Fruit fly (Drosophila melanogaster) whole organism, wandering third instar larva: ENCODE data around the gene CG4218.

ENCODE experiments used
- CG32264 ChIP-seq: fragments of 200-800 bp; sonication (Bioruptor generic); optimal IDR thresholded peaks from 2 replicates; lab custom pipeline; 2016; ENCODE audit warnings: missing biosample characterization, missing genetic modification characterization
- CrebA ChIP-seq: fragments of 200-800 bp; sonication (Bioruptor generic); optimal IDR thresholded peaks from 2 replicates; lab custom pipeline; 2016; ENCODE audit warnings: missing biosample characterization, mild to moderate bottlenecking, missing genetic modification characterization, borderline replicate concordance
- Dif ChIP-seq: fragments of 200-275, 200-300 bp; sonication (Bioruptor generic); optimal IDR thresholded peaks from 2 replicates; lab custom pipeline; 2018; ENCODE audit warnings: missing biosample characterization, missing genetic modification characterization; ENCODE audit not compliant: partially characterized antibody
- GATAd ChIP-seq: sonication (Bioruptor generic); optimal IDR thresholded peaks from 2 replicates; lab custom pipeline; 2016; ENCODE audit warnings: missing biosample characterization, missing genetic modification characterization
- HLH106 ChIP-seq: fragments of 200-800 bp; optimal IDR thresholded peaks from 3 replicates; lab custom pipeline; 2019; ENCODE audit warnings: missing biosample characterization, mild to moderate bottlenecking, missing genetic modification characterization, moderate library complexity
- Hnf4 ChIP-seq: fragments of 200-800 bp; sonication (Bioruptor generic); optimal IDR thresholded peaks from 2 replicates; lab custom pipeline; 2016; ENCODE audit warnings: missing biosample characterization, mild to moderate bottlenecking, missing genetic modification characterization
- Hr78 ChIP-seq: fragments of >200 bp; optimal IDR thresholded peaks from 2 replicates; lab custom pipeline; 2017; ENCODE audit warnings: missing biosample characterization, missing genetic modification characterization
- Hr83 ChIP-seq: fragments of 200-300 bp; sonication (Bioruptor generic); optimal IDR thresholded peaks from 2 replicates; lab custom pipeline; 2016; ENCODE audit warnings: missing biosample characterization, mild to moderate bottlenecking, missing genetic modification characterization, moderate library complexity; ENCODE audit not compliant: poor library complexity, severe bottlenecking
- Jra ChIP-seq: sonication (Bioruptor generic); optimal IDR thresholded peaks from 2 replicates; lab custom pipeline; 2016; ENCODE audit warnings: missing biosample characterization, missing genetic modification characterization
- Myc ChIP-seq: fragments of >200 bp; optimal IDR thresholded peaks from 2 replicates; lab custom pipeline; 2017
- OdsH ChIP-seq: fragments of 200-800 bp; sonication (Bioruptor generic); optimal IDR thresholded peaks from 2 replicates; lab custom pipeline; 2016; ENCODE audit warnings: missing biosample characterization, mild to moderate bottlenecking, missing genetic modification characterization
- Sp1 ChIP-seq: fragments of 200-800 bp; sonication (Bioruptor generic); optimal IDR thresholded peaks from 3 replicates; lab custom pipeline; 2019; ENCODE audit warnings: missing biosample characterization, mild to moderate bottlenecking, missing genetic modification characterization, moderate library complexity
- Vsx2 ChIP-seq: fragments of 200-300, 225-300 bp; sonication (Bioruptor generic); optimal IDR thresholded peaks from 2 replicates; lab custom pipeline; 2018; ENCODE audit warnings: missing biosample characterization, missing genetic modification characterization; ENCODE audit not compliant: partially characterized antibody
- br ChIP-seq: fragments of 200-800 bp; sonication (Bioruptor generic); optimal IDR thresholded peaks from 2 replicates; lab custom pipeline; 2016; ENCODE audit warnings: missing biosample characterization, missing genetic modification characterization
- dl ChIP-seq, 2 experiments: fragments of 175-275, 200-275 bp in 1 of 2; fragments of 200-275 bp in 1 of 2; sonication (Bioruptor generic); optimal IDR thresholded peaks; lab custom pipeline; 2018; ENCODE audit warnings: mild to moderate bottlenecking in 2 of 2, missing biosample characterization in 2 of 2, missing genetic modification characterization in 2 of 2, moderate library complexity in 2 of 2; ENCODE audit not compliant: partially characterized antibody in 2 of 2, insufficient read depth in 1 of 2
- dmrt93B ChIP-seq: fragments of 200-800 bp; sonication (Bioruptor generic); optimal IDR thresholded peaks from 2 replicates; lab custom pipeline; 2018; ENCODE audit warnings: missing biosample characterization, mild to moderate bottlenecking, missing genetic modification characterization
- dsf ChIP-seq: sonication (Bioruptor generic); optimal IDR thresholded peaks from 2 replicates; lab custom pipeline; 2016; ENCODE audit warnings: missing biosample characterization, missing genetic modification characterization, borderline replicate concordance
- ey ChIP-seq: fragments of 200-800 bp; sonication (Bioruptor generic); optimal IDR thresholded peaks from 2 replicates; lab custom pipeline; 2016; ENCODE audit warnings: missing biosample characterization, missing genetic modification characterization
- foxo ChIP-seq, 2 experiments: fragments of 200-800 bp; sonication (Bioruptor generic); optimal IDR thresholded peaks; 2 replicates in 1 of 2; 3 replicates in 1 of 2; lab custom pipeline; 2016 to 2017; ENCODE audit warnings: missing biosample characterization in 2 of 2, missing genetic modification characterization in 2 of 2
- fru ChIP-seq: fragments of 200-800 bp; sonication (Bioruptor generic); optimal IDR thresholded peaks from 3 replicates; lab custom pipeline; 2016; ENCODE audit warnings: missing biosample characterization, mild to moderate bottlenecking, missing genetic modification characterization
- h ChIP-seq: fragments of 200-800 bp; sonication (Bioruptor generic); optimal IDR thresholded peaks from 3 replicates; lab custom pipeline; 2016; ENCODE audit warnings: missing biosample characterization, mild to moderate bottlenecking, missing genetic modification characterization
- jim ChIP-seq: fragments of 175-275, 200-325 bp; sonication (Bioruptor generic); optimal IDR thresholded peaks from 2 replicates; lab custom pipeline; 2016; ENCODE audit warnings: missing biosample characterization, mild to moderate bottlenecking, missing genetic modification characterization
- lola ChIP-seq: fragments of >200 bp; optimal IDR thresholded peaks from 2 replicates; lab custom pipeline; 2017; ENCODE audit warnings: missing biosample characterization, missing genetic modification characterization
- pan ChIP-seq: fragments of >200 bp; optimal IDR thresholded peaks from 2 replicates; lab custom pipeline; 2017
- psq ChIP-seq: fragments of 200-800 bp; sonication (Bioruptor generic); optimal IDR thresholded peaks from 3 replicates; lab custom pipeline; 2017; ENCODE audit warnings: missing biosample characterization, mild to moderate bottlenecking, missing genetic modification characterization, moderate library complexity
- usp ChIP-seq: fragments of >200 bp; optimal IDR thresholded peaks from 2 replicates; lab custom pipeline; 2017; ENCODE audit warnings: missing biosample characterization, missing genetic modification characterization
- woc ChIP-seq: sonication (Bioruptor generic); optimal IDR thresholded peaks from 2 replicates; lab custom pipeline; 2016; ENCODE audit warnings: missing biosample characterization, mild to moderate bottlenecking, missing genetic modification characterization

The CG4218 gene

DNA sequence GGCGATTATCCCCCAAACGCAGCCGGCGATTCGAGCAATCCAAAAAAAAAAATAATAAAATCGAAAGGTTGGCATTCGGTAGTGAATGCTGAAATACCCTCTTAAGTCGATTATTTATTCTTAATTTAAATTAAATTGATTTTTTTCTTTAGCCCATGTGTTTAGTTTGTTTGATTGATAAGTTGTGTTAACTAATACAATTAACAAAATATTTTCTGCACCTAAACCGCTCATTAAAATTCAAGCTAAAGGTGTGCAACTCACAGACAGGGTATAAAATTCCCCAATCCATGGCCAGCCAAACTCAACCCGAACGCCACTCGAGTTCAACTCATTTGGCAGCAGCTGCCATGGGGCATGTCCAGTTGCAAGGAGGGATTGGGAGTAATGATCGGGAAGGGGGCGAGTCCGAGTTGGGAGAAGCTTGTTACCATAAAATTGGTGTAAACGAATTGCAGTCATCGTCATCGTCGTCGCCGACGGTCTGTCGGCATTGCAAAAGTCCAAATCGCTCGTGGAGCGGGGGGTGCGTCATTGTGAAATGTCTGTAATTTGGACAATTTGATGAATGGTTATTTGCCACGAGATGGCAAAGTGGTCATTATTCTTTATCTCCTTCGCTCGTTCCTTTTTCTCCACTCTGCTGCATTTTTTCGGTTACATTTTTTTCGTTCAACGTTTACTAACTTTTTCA is 24.5 kb upstream of the CG4218 start (continued):
- TF ChIP-seq dl (GFP tag; optimal IDR thresholded peaks at IDR 0.05; lab: Kevin White, UChicago; ENCODE audit: insufficient read depth in 1 of 2, partially characterized antibody in 2 of 2): no peak
- no peak for TF ChIP-seq Myc (lab: Kevin White, UChicago)

DNA sequence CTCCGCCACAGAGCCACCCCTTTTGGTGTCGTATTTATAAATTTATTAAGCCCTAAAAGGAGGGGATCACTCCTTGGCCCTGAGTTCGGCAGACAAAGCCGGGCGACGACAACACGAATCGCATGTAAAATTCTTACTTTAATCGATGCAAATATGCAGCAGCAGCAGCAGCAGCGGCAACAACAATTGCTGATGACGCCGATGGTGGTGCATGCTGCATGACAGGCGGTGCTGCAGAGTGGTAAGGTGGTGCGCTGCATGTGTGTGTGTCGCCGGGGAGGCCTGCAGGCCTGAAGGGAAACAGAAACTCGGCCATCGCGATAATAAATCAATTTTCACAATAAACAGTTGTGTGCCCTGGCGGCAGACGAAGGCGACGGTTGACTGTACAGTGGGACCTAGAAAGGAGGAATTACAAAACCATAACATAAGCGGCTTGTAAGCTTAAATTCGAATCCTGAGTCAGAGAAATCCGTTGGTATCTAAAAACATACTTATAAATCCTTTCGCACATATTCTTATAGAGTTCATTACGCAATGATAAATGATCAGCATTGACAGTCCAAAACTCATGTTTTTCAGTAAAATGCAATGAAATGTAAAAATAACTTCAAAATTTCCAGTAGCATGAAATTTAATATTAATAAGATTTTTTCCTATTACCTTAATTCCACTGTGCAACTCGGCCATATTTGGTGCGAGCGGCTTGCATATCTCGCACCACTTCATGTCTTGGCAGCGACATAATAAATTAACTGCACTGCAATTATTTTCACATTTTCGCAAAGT is 23.0 kb upstream of the CG4218 start:
- TF ChIP-seq Jra (GFP tag; lab: Kevin White, UChicago) (no peak), lola (GFP tag; lab: Kevin White, UChicago) (no peak), fru (peak; percentile 45), Vsx2 (GFP tag; lab: Kevin White, UChicago) (peak; percentile 36), dmrt93B (GFP tag; lab: Kevin White, UChicago) (no peak), ey (GFP tag; lab: Kevin White, UChicago) (no peak), HLH106 (tag; lab: Kevin White, UChicago) (no peak), foxo (GFP tag; optimal IDR thresholded peaks at IDR 0.05; lab: Kevin White, UChicago) (peak in 1 of 2 experiments; percentile 70), Dif (GFP tag; lab: Kevin White, UChicago) (no peak)

- TF ChIP-seq foxo (GFP tag; optimal IDR thresholded peaks at IDR 0.05; lab: Kevin White, UChicago) (no peak), dmrt93B (GFP tag; lab: Kevin White, UChicago) (no peak), pan (lab: Kevin White, UChicago) (no peak), CrebA (GFP tag; lab: Kevin White, UChicago) (no peak), Dif (GFP tag; lab: Kevin White, UChicago) (no peak), Myc (lab: Kevin White, UChicago) (no peak), CG32264 (GFP tag; lab: Kevin White, UChicago) (no peak)
- TF ChIP-seq, all 38 proteins: peak for 0
Measured at dm6 chr2L:14570843-14571242, 21.9 kb upstream of the CG4218 start.

DNA sequence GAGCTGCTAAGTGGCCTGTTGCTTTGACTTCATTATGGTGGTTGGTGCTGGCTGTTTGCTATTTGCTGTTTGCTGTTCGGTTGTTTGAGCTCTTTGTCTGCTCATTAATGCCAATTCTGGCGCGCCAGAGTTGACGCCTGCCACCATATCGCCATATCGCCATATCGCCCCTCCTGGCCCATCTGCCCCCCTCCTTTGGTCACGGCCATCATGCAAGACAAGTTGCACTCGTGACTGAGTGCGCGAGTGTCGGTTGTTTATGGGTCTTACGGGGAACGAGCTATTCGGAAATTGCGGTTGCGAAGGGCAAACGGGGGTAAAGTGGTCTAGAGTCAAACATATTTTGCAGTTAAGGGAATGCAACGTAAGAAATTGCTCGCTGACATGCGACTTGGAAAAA is 21.2 kb upstream of the CG4218 start:
- TF ChIP-seq Hr83 (GFP tag; lab: Kevin White, UChicago): no peak
- TF ChIP-seq psq (GFP tag; lab: Kevin White, UChicago): no peak
- TF ChIP-seq usp: no peak

DNA sequence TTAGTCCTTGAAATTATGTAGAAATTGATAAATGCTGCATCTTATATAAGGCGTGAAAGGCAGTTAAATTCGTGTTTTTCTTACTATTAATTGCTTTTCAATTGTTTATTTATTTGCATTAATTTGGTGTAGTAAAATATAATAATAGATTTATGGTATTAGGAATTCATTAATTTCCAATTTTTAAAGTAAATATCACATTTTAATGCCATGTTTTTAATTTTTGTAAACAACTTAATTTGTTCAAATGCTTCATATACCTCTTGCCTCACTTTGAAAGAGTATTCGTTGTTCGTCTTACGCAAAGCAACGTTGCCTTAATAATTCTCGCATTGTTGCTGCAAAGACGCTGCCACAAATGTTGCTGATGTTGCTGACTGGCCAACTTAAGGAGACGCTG is 20.4 kb upstream of the CG4218 start:
- TF ChIP-seq CrebA (GFP tag; lab: Kevin White, UChicago) (no peak), dmrt93B (GFP tag; lab: Kevin White, UChicago) (no peak), jim (GFP tag; lab: Kevin White, UChicago) (no peak), Myc (lab: Kevin White, UChicago) (no peak), Sp1 (GFP tag; lab: Kevin White, UChicago) (peak; percentile 35), woc (GFP tag; lab: Kevin White, UChicago) (peak; percentile 21), OdsH (peak; percentile 9), GATAd (GFP tag; lab: Kevin White, UChicago) (no peak), fru (peak; percentile 8)
- TF ChIP-seq, all 38 proteins: peak for 4

dm6 chr2L:14568507-14569104 is 19.7 kb upstream of the CG4218 start:
- TF ChIP-seq br (peak; percentile 10), foxo (GFP tag; optimal IDR thresholded peaks at IDR 0.05; lab: Kevin White, UChicago) (no peak)

DNA sequence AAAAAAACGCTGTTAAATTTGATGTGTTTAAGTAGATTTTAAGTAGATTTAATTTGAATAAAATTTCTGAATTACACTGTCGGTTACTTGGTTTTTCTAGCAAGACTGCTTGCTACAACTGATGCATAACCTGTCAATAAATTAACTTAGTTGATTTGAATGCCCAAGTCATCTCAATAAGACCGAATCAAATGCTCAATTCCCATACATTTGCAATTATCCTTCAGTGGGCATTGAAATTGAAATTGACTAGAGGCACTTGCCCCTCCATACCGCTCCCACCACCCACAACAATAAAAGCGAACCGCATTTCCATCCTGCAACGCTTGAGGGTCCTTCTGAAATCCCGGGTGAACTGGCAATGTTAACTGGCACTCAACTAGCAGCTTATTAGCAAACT is 14.7 kb upstream of the CG4218 start, which contains the start of gene CG3473:
Gene CG3473 (minus strand): TSS at position 101 of the 400 bp plus-strand sequence.
- no peak for TF ChIP-seq Sp1 (GFP tag; lab: Kevin White, UChicago)
- TF ChIP-seq OdsH: no peak
- TF ChIP-seq Hnf4: no peak
- TF ChIP-seq lola (GFP tag; lab: Kevin White, UChicago): no peak
- TF ChIP-seq h (GFP tag; lab: Kevin White, UChicago): no peak
- TF ChIP-seq CG32264 (GFP tag; lab: Kevin White, UChicago): no peak
- no peak for TF ChIP-seq dmrt93B (GFP tag; lab: Kevin White, UChicago)
- no peak for TF ChIP-seq foxo (GFP tag; optimal IDR thresholded peaks at IDR 0.05; lab: Kevin White, UChicago)
- TF ChIP-seq jim (GFP tag; lab: Kevin White, UChicago): no peak
- TF ChIP-seq dsf (GFP tag; lab: Kevin White, UChicago): no peak
- no peak for TF ChIP-seq Hr78 (GFP tag; lab: Kevin White, UChicago)
- no peak for TF ChIP-seq pan (lab: Kevin White, UChicago)
- no peak for TF ChIP-seq woc (GFP tag; lab: Kevin White, UChicago)
